Fruit fly (Drosophila melanogaster): ENCODE results near the gene beta-Spec.

The beta-Spec gene

dm6 chrX:17702738-17703570, 45.8 kb downstream of the beta-Spec start, which contains the start of the genes CG8188 and par-6 (continued):
- TF ChIP-seq vvl (GFP tag; IDR thresholded peaks at IDR 0.05) = peak; percentile 92
- peak; percentile 71 for TF ChIP-seq da (GFP tag; optimal IDR thresholded peaks at IDR 0.05)
- TF ChIP-seq Max (GFP tag; optimal IDR thresholded peaks at IDR 0.05) = peak; percentile 68
- TF ChIP-seq tgo (GFP tag; IDR thresholded peaks at IDR 0.05) = peak; percentile 88
- peak; percentile 87 for TF ChIP-seq CG34376 (GFP tag; optimal IDR thresholded peaks at IDR 0.05)
- TF ChIP-seq Hsf (GFP tag; optimal IDR thresholded peaks at IDR 0.05) = peak; percentile 92
- TF ChIP-seq BtbVII (GFP tag; optimal IDR thresholded peaks at IDR 0.05) = peak; percentile 76
- peak; percentile 10 for TF ChIP-seq pfk (GFP tag; optimal IDR thresholded peaks at IDR 0.05)
- peak; percentile 76 for TF ChIP-seq schlank (tag; optimal IDR thresholded peaks at IDR 0.05)
- TF ChIP-seq CG11696 (GFP tag; IDR thresholded peaks at IDR 0.05) = peak; percentile 70
- no peak for TF ChIP-seq CG42726 (GFP tag; IDR thresholded peaks at IDR 0.05; ENCODE audit: partially characterized antibody)
- peak; percentile 90 for TF ChIP-seq HmgZ (tag; optimal IDR thresholded peaks at IDR 0.05)
- peak; percentile 14 for TF ChIP-seq sima (GFP tag; optimal IDR thresholded peaks at IDR 0.05)
- peak; percentile 84 for TF ChIP-seq slp2 (GFP tag; optimal IDR thresholded peaks at IDR 0.05)
- TF ChIP-seq pan (optimal IDR thresholded peaks at IDR 0.05) = no peak
- TF ChIP-seq pan (GFP tag; optimal IDR thresholded peaks at IDR 0.05 in 1 of 2, IDR thresholded peaks at IDR 0.05 in 1 of 2) = peak in 1 of 2 experiments; percentile 88
- TF ChIP-seq CoRest (tag; optimal IDR thresholded peaks at IDR 0.05) = peak; percentile 88
- TF ChIP-seq nerfin-2 (GFP tag; IDR thresholded peaks at IDR 0.05; ENCODE audit: partially characterized antibody) = peak; percentile 58; the same call in 1 of the 2 replicates

- TF ChIP-seq Ets65A (GFP tag) = peak; percentile 58
- no peak for TF ChIP-seq ken (GFP tag; IDR thresholded peaks at IDR 0.05)
Observed at dm6 chrX:17707691-17708090, 50.5 kb downstream of the beta-Spec start.

dm6 chrX:17708843-17709242, 51.7 kb downstream of the beta-Spec start:
- TF ChIP-seq gt (GFP tag; IDR thresholded peaks at IDR 0.05) (no peak), aop (GFP tag; IDR thresholded peaks at IDR 0.05) (no peak), CG17568 (GFP tag; optimal IDR thresholded peaks at IDR 0.05) (peak; percentile 81), Ada2b (GFP tag; IDR thresholded peaks at IDR 0.05) (no peak), grau (tag; optimal IDR thresholded peaks at IDR 0.05) (peak; percentile 23), CG10654 (GFP tag; optimal IDR thresholded peaks at IDR 0.05) (no peak), CrebB (tag; optimal IDR thresholded peaks at IDR 0.05) (no peak), Optix (GFP tag; IDR thresholded peaks at IDR 0.05) (no peak)

- TF ChIP-seq Xrp1 (GFP tag; IDR thresholded peaks at IDR 0.05) (no peak), Nf-YC (tag; optimal IDR thresholded peaks at IDR 0.05) (no peak), HLH54F (GFP tag; optimal IDR thresholded peaks at IDR 0.05) (no peak), Hr78 (GFP tag; optimal IDR thresholded peaks at IDR 0.05) (peak in 1 of 2 experiments; percentile 95), Med (GFP tag) (peak; percentile 89), Hr51 (GFP tag; optimal IDR thresholded peaks at IDR 0.05) (no peak), CG1602 (GFP tag; optimal IDR thresholded peaks at IDR 0.05) (no peak), H15 (GFP tag; IDR thresholded peaks at IDR 0.05) (no peak), BEAF-32 (GFP tag; optimal IDR thresholded peaks at IDR 0.05) (peak; percentile 59), CG13424 (tag; optimal IDR thresholded peaks at IDR 0.05) (no peak), Adf1 (GFP tag; IDR thresholded peaks at IDR 0.05) (peak; percentile 12; the same call in 1 of the 2 replicates), Vsx1 (GFP tag; optimal IDR thresholded peaks at IDR 0.05) (no peak), D19B (GFP tag; optimal IDR thresholded peaks at IDR 0.05) (no peak), HmgZ (tag; optimal IDR thresholded peaks at IDR 0.05) (peak; percentile 63), CG8924 (tag; optimal IDR thresholded peaks at IDR 0.05) (no peak), CG15479 (GFP tag; optimal IDR thresholded peaks at IDR 0.05) (no peak), Ada2b (GFP tag; IDR thresholded peaks at IDR 0.05) (no peak), NFAT (GFP tag; IDR thresholded peaks at IDR 0.05) (peak; percentile 54; the same call in 1 of the 2 replicates)
Observed at dm6 chrX:17709546-17710272, 52.5 kb downstream of the beta-Spec start, which contains the start of the genes CG8173 and raskol. Gene CG8173 (minus strand): TSS chrX:17709653. Gene raskol (plus strand): TSS chrX:17710144.
